Worm (Caenorhabditis elegans): Measurements from ENCODE around the gene plx-2.

- TF ChIP-seq ceh-13 (GFP tag; optimal IDR thresholded peaks at IDR 0.05) (no peak), ama-1 (optimal IDR thresholded peaks at IDR 0.05) (no peak), tbx-11 (GFP tag; IDR thresholded peaks at IDR 0.05) (no peak), hmbx-1 (tag; optimal IDR thresholded peaks at IDR 0.05) (no peak), scrt-1 (GFP tag; IDR thresholded peaks at IDR 0.05) (no peak), B0310.2 (tag; optimal IDR thresholded peaks at IDR 0.05) (no peak), aly-1 (tag; optimal IDR thresholded peaks at IDR 0.05) (no peak)
Measured at ce11 chrII:14427714-14428113, 3.0 kb upstream of the plx-2 start.
